Fruit fly (Drosophila melanogaster): ENCODE measurements around the gene CG43120.

dm6 chr3L:14332533-14332932 is 49.2 kb upstream of the CG43120 start:
- TF ChIP-seq foxo (GFP tag; optimal IDR thresholded peaks at IDR 0.05) = no peak
- TF ChIP-seq woc (GFP tag; optimal IDR thresholded peaks at IDR 0.05) = no peak
- TF ChIP-seq psq (GFP tag; optimal IDR thresholded peaks at IDR 0.05) = no peak
- TF ChIP-seq h (GFP tag; optimal IDR thresholded peaks at IDR 0.05) = no peak
- TF ChIP-seq GATAd (GFP tag; optimal IDR thresholded peaks at IDR 0.05) = no peak
- TF ChIP-seq dmrt93B (GFP tag; optimal IDR thresholded peaks at IDR 0.05) = no peak
- TF ChIP-seq Abd-B (GFP tag; optimal IDR thresholded peaks at IDR 0.05) = no peak
- TF ChIP-seq Hr78 (GFP tag; optimal IDR thresholded peaks at IDR 0.05) = no peak
- no peak for TF ChIP-seq usp (GFP tag; optimal IDR thresholded peaks at IDR 0.05)
- TF ChIP-seq tai (GFP tag; optimal IDR thresholded peaks at IDR 0.05) = no peak
- TF ChIP-seq br (GFP tag; optimal IDR thresholded peaks at IDR 0.05) = no peak
- no peak for TF ChIP-seq Myc (optimal IDR thresholded peaks at IDR 0.05)
- no peak for TF ChIP-seq OdsH (GFP tag; optimal IDR thresholded peaks at IDR 0.05)
